Fruit fly (Drosophila melanogaster) whole organism, embryonic: Measurements from ENCODE around the gene CIA30.

Experiments
- Atf-2 ChIP-seq: fragments of 200-800 bp; sonication (Bioruptor generic); optimal IDR thresholded peaks from 2 replicates; lab custom pipeline; 2016; ENCODE audit warnings: missing biosample characterization, missing genetic modification characterization
- B-H1 ChIP-seq: fragments of 200-800 bp; sonication (Bioruptor generic); IDR thresholded peaks from 3 replicates; pipeline ENCODE4 v1.3.6; 2022; ENCODE audit warnings: missing biosample characterization, missing genetic modification characterization
- CG10431 ChIP-seq: fragments of 200-800 bp; sonication (Bioruptor generic); optimal IDR thresholded peaks from 3 replicates; lab custom pipeline; 2018; ENCODE audit warnings: missing biosample characterization, mild to moderate bottlenecking, missing genetic modification characterization
- CG10979 ChIP-seq: fragments of 200-800 bp; sonication (Bioruptor generic); optimal IDR thresholded peaks from 2 replicates; lab custom pipeline; 2018; ENCODE audit warnings: missing biosample characterization, mild to moderate bottlenecking, missing genetic modification characterization, moderate library complexity
- CG12219 ChIP-seq: fragments of 200-800 bp; sonication (Bioruptor generic); optimal IDR thresholded peaks from 3 replicates; lab custom pipeline; 2018; ENCODE audit warnings: missing biosample characterization, mild to moderate bottlenecking, missing genetic modification characterization
- CG13894 ChIP-seq: fragments of 200-800 bp; sonication (Bioruptor generic); optimal IDR thresholded peaks from 3 replicates; lab custom pipeline; 2018; ENCODE audit warnings: missing biosample characterization, mild to moderate bottlenecking, missing genetic modification characterization, moderate library complexity
- CG15479 ChIP-seq: fragments of 200-800 bp; sonication (Bioruptor generic); optimal IDR thresholded peaks from 3 replicates; lab custom pipeline; 2019; ENCODE audit warnings: missing biosample characterization, mild to moderate bottlenecking, missing genetic modification characterization, moderate library complexity
- CG17912 ChIP-seq: fragments of 200-800 bp; sonication (Bioruptor generic); optimal IDR thresholded peaks from 2 replicates; lab custom pipeline; 2018; ENCODE audit warnings: missing biosample characterization, mild to moderate bottlenecking, missing genetic modification characterization
- CG2875 ChIP-seq: fragments of 200-800 bp; sonication (Bioruptor generic); optimal IDR thresholded peaks from 2 replicates; lab custom pipeline; 2017; ENCODE audit warnings: missing biosample characterization, mild to moderate bottlenecking, missing genetic modification characterization, missing genetic modification reagents
- CG31365 ChIP-seq: fragments of 200-800 bp; sonication (Bioruptor generic); optimal IDR thresholded peaks from 2 replicates; lab custom pipeline; 2018; ENCODE audit warnings: missing biosample characterization, mild to moderate bottlenecking, missing genetic modification characterization
- CG3281 ChIP-seq: fragments of 200-800 bp; sonication (Bioruptor generic); optimal IDR thresholded peaks from 3 replicates; lab custom pipeline; 2017; ENCODE audit warnings: missing biosample characterization, mild to moderate bottlenecking, missing genetic modification characterization
- CG33557 ChIP-seq: fragments of 200-800 bp; sonication (Bioruptor generic); optimal IDR thresholded peaks from 2 replicates; lab custom pipeline; 2019; ENCODE audit warnings: missing biosample characterization, mild to moderate bottlenecking, missing genetic modification characterization, moderate library complexity
- CG34422 ChIP-seq: fragments of 200-800 bp; sonication (Bioruptor generic); IDR thresholded peaks from 3 replicates; pipeline ENCODE4 v1.3.6; 2022; ENCODE audit warnings: missing biosample characterization, missing genetic modification characterization
- CG5180 ChIP-seq: fragments of 200-800 bp; sonication (Bioruptor generic); optimal IDR thresholded peaks from 3 replicates; lab custom pipeline; 2017; ENCODE audit warnings: missing biosample characterization, missing genetic modification characterization, mild to moderate bottlenecking, moderate library complexity, missing genetic modification reagents
- CG6175 ChIP-seq: fragments of 200-800 bp; sonication (Bioruptor generic); IDR thresholded peaks from 3 replicates; pipeline ENCODE4 v1.3.6; 2022; ENCODE audit warnings: missing biosample characterization, missing genetic modification characterization
- CG6765 ChIP-seq: fragments of 200-800 bp; sonication (Bioruptor generic); optimal IDR thresholded peaks from 3 replicates; lab custom pipeline; 2017; ENCODE audit warnings: missing biosample characterization, mild to moderate bottlenecking, missing genetic modification characterization
- CG7372 ChIP-seq: fragments of 200-800 bp; sonication (Bioruptor generic); IDR thresholded peaks from 2 replicates; pipeline ENCODE4 v1.3.6; 2022; ENCODE audit warnings: missing biosample characterization, missing genetic modification characterization
- CG7839 ChIP-seq: fragments of 200-800 bp; sonication (Bioruptor generic); optimal IDR thresholded peaks from 3 replicates; lab custom pipeline; 2018; ENCODE audit warnings: missing biosample characterization, mild to moderate bottlenecking, missing genetic modification characterization, moderate library complexity
- CG8388 ChIP-seq: fragments of 200-800 bp; sonication (Bioruptor generic); optimal IDR thresholded peaks from 2 replicates; lab custom pipeline; 2019; ENCODE audit warnings: missing biosample characterization, mild to moderate bottlenecking, missing genetic modification characterization, moderate library complexity
- Dll ChIP-seq: fragments of 200-800 bp; sonication (Bioruptor generic); IDR thresholded peaks from 4 replicates; pipeline ENCODE4 v1.3.6; 2022; ENCODE audit warnings: missing biosample characterization, missing genetic modification characterization; ENCODE audit not compliant: partially characterized antibody
- Doc2 ChIP-seq: fragments of 200-800 bp; sonication (Bioruptor generic); IDR thresholded peaks from 2 replicates; pipeline ENCODE4 v1.3.6; 2022; ENCODE audit warnings: missing biosample characterization, missing genetic modification characterization
- Hr51 ChIP-seq, 2 experiments: fragments of 200-800 bp; sonication (Bioruptor generic); optimal IDR thresholded peaks; 2 replicates in 1 of 2; 3 replicates in 1 of 2; lab custom pipeline; 2016 to 2018; ENCODE audit warnings: missing biosample characterization in 2 of 2, missing genetic modification characterization in 2 of 2, mild to moderate bottlenecking in 1 of 2, moderate library complexity in 1 of 2
- NK7.1 ChIP-seq: fragments of 200-800 bp; sonication (Bioruptor generic); optimal IDR thresholded peaks from 3 replicates; lab custom pipeline; 2016; ENCODE audit warnings: missing biosample characterization, missing genetic modification characterization
- NfI ChIP-seq: fragments of 200-800 bp; sonication (Bioruptor generic); optimal IDR thresholded peaks from 3 replicates; lab custom pipeline; 2018; ENCODE audit warnings: missing biosample characterization, mild to moderate bottlenecking, missing genetic modification characterization, moderate library complexity
- Oaz ChIP-seq: fragments of 200-800 bp; sonication (Bioruptor generic); IDR thresholded peaks from 2 replicates; pipeline ENCODE4 v1.3.6; 2022; ENCODE audit warnings: missing biosample characterization, missing genetic modification characterization
- Usf ChIP-seq: fragments of 200-800 bp; sonication (Bioruptor generic); optimal IDR thresholded peaks from 2 replicates; lab custom pipeline; 2017; ENCODE audit warnings: missing genotype, missing biosample characterization, missing genetic modification characterization
- aop ChIP-seq: fragments of 200-800 bp; sonication (Bioruptor generic); IDR thresholded peaks from 2 replicates; pipeline ENCODE4 v1.3.6; 2022; ENCODE audit warnings: missing biosample characterization, missing genetic modification characterization
- cas ChIP-seq: fragments of 200-800 bp; sonication (Bioruptor generic); IDR thresholded peaks from 2 replicates; pipeline ENCODE4 v1.3.6; 2022; ENCODE audit warnings: missing biosample characterization, missing genetic modification characterization
- dan ChIP-seq: fragments of 200-800 bp; sonication (Bioruptor generic); IDR thresholded peaks from 2 replicates; pipeline ENCODE4 v1.3.6; 2022; ENCODE audit warnings: missing biosample characterization, missing genetic modification characterization
- danr ChIP-seq: fragments of 200-800 bp; sonication (Bioruptor generic); IDR thresholded peaks from 2 replicates; pipeline ENCODE4 v1.3.6; 2022; ENCODE audit warnings: missing biosample characterization, missing genetic modification characterization
- dm ChIP-seq: fragments of 200-800 bp; sonication (Bioruptor generic); optimal IDR thresholded peaks from 3 replicates; lab custom pipeline; 2016; ENCODE audit warnings: missing biosample characterization, missing genetic modification characterization
- eyg ChIP-seq: fragments of 200-800 bp; sonication (Bioruptor generic); optimal IDR thresholded peaks from 3 replicates; lab custom pipeline; 2016; ENCODE audit warnings: missing biosample characterization, missing genetic modification characterization
- gcm ChIP-seq: fragments of 200-800 bp; sonication (Bioruptor generic); optimal IDR thresholded peaks from 2 replicates; lab custom pipeline; 2019; ENCODE audit warnings: missing biosample characterization, mild to moderate bottlenecking, missing genetic modification characterization, moderate library complexity
- gro ChIP-seq: fragments of 200-800 bp; sonication (Bioruptor generic); optimal IDR thresholded peaks from 2 replicates; lab custom pipeline; 2016; ENCODE audit warnings: missing biosample characterization, missing genetic modification characterization
- ham ChIP-seq: fragments of 200-800 bp; sonication (Bioruptor generic); IDR thresholded peaks from 2 replicates; pipeline ENCODE4 v1.3.6; 2022; ENCODE audit warnings: missing biosample characterization, missing genetic modification characterization
- hkb ChIP-seq, 2 experiments: fragments of 200-800 bp in 1 of 2; fragments of >200 bp in 1 of 2; sonication (Bioruptor generic) in 1 of 2; IDR thresholded peaks in 1 of 2; optimal IDR thresholded peaks in 1 of 2; 2 replicates each; pipeline versions ENCODE4 v1.3.6 to Lab custom; 2017 to 2022; ENCODE audit warnings: missing biosample characterization in 1 of 2, missing genetic modification characterization in 1 of 2
- hth ChIP-seq: fragments of >200 bp; optimal IDR thresholded peaks from 2 replicates; lab custom pipeline; 2017; ENCODE audit warnings: inconsistent platforms
- kni ChIP-seq: fragments of 200-800 bp; sonication (Bioruptor generic); optimal IDR thresholded peaks from 3 replicates; lab custom pipeline; 2017; ENCODE audit warnings: mild to moderate bottlenecking, missing biosample characterization, missing genetic modification reagents, missing genetic modification characterization
- lbe ChIP-seq: fragments of 200-800 bp; sonication (Bioruptor generic); optimal IDR thresholded peaks from 2 replicates; lab custom pipeline; 2016; ENCODE audit warnings: missing biosample characterization, mild to moderate bottlenecking, missing genetic modification characterization
- mam ChIP-seq: fragments of 200-800 bp; sonication (Bioruptor generic); optimal IDR thresholded peaks from 3 replicates; lab custom pipeline; 2016; ENCODE audit warnings: missing biosample characterization, missing genetic modification characterization
- odd ChIP-seq: fragments of 200-800 bp; sonication (Bioruptor generic); optimal IDR thresholded peaks from 2 replicates; lab custom pipeline; 2017; ENCODE audit warnings: missing biosample characterization, mild to moderate bottlenecking, missing genetic modification characterization
- org-1 ChIP-seq: fragments of 200-800 bp; sonication (Bioruptor generic); optimal IDR thresholded peaks from 2 replicates; lab custom pipeline; 2017; ENCODE audit warnings: missing biosample characterization, missing genetic modification characterization
- pros ChIP-seq: fragments of 200-800 bp; sonication (Bioruptor generic); optimal IDR thresholded peaks from 3 replicates; lab custom pipeline; 2019; ENCODE audit warnings: missing biosample characterization, mild to moderate bottlenecking, missing genetic modification characterization, moderate library complexity
- ranshi ChIP-seq: fragments of 200-800 bp; sonication (Bioruptor generic); IDR thresholded peaks from 2 replicates; pipeline ENCODE4 v1.3.6; 2022; ENCODE audit warnings: missing biosample characterization, missing genetic modification characterization
- row ChIP-seq: fragments of 200-800 bp; sonication (Bioruptor generic); IDR thresholded peaks from 3 replicates; pipeline ENCODE4 v1.3.6; 2022; ENCODE audit warnings: missing biosample characterization, missing genetic modification characterization
- run ChIP-seq: fragments of 200-800 bp; sonication (Bioruptor generic); optimal IDR thresholded peaks from 3 replicates; lab custom pipeline; 2018; ENCODE audit warnings: missing biosample characterization, mild to moderate bottlenecking, missing genetic modification characterization
- tap ChIP-seq: fragments of 200-800 bp; optimal IDR thresholded peaks from 3 replicates; lab custom pipeline; 2019; ENCODE audit warnings: missing biosample characterization, mild to moderate bottlenecking, missing genetic modification characterization, moderate library complexity
- unc-4 ChIP-seq: fragments of 200-800 bp; sonication (Bioruptor generic); IDR thresholded peaks from 2 replicates; pipeline ENCODE4 v1.3.6; 2022; ENCODE audit warnings: missing biosample characterization, missing genetic modification characterization; ENCODE audit not compliant: partially characterized antibody
- vfl ChIP-seq: fragments of 200-800 bp; sonication (Bioruptor generic); optimal IDR thresholded peaks from 2 replicates; lab custom pipeline; 2016; ENCODE audit warnings: missing biosample characterization, missing genetic modification characterization
- vnd ChIP-seq: fragments of 200-800 bp; sonication (Bioruptor generic); IDR thresholded peaks from 3 replicates; pipeline ENCODE4 v1.3.6; 2022; ENCODE audit warnings: missing biosample characterization, missing genetic modification characterization; ENCODE audit not compliant: partially characterized antibody

The CIA30 gene

dm6 chr3R:29736678-29737093 lies at the start of gene CIA30, which contains the start of gene CG7601 (continued):
- TF ChIP-seq B-H1 (GFP tag; lab: Robert Waterston, UW) (peak; percentile 100), CG3281 (GFP tag; lab: Kevin White, UChicago) (peak; percentile 97), CG17912 (peak; percentile 87), mam (GFP tag; lab: Kevin White, UChicago) (peak; percentile 100), kni (GFP tag; lab: Kevin White, UChicago) (peak; percentile 95), pros (GFP tag; lab: Kevin White, UChicago) (peak; percentile 62), Usf (peak; percentile 93), org-1 (peak; percentile 98), CG7839 (peak; percentile 99), NfI (GFP tag; lab: Kevin White, UChicago) (peak; percentile 97), CG12219 (GFP tag; lab: Kevin White, UChicago) (peak; percentile 94), ham (peak; percentile 99), CG8388 (GFP tag; lab: Kevin White, UChicago) (peak; percentile 96), Oaz (peak; percentile 100), gcm (GFP tag; lab: Kevin White, UChicago) (no peak), Dll (GFP tag; lab: Robert Waterston, UW) (peak; percentile 52; the same call in 2 of the 4 replicates), run (peak; percentile 86), CG2875 (GFP tag; lab: Kevin White, UChicago) (peak; percentile 92), tap (tag; lab: Kevin White, UChicago) (peak; percentile 97), NK7.1 (GFP tag; lab: Kevin White, UChicago) (peak; percentile 98), aop (peak; percentile 100), CG34422 (GFP tag; lab: Robert Waterston, UW) (peak; percentile 100), gro (peak; percentile 99), CG13894 (tag; lab: Kevin White, UChicago) (peak; percentile 98), Atf-2 (GFP tag; lab: Kevin White, UChicago) (peak; percentile 98), dm (GFP tag; lab: Kevin White, UChicago) (peak; percentile 96), CG6765 (GFP tag; lab: Kevin White, UChicago) (peak; percentile 95), CG6175 (GFP tag; lab: Robert Waterston, UW) (peak; percentile 100), odd (GFP tag; lab: Kevin White, UChicago) (peak; percentile 89), danr (GFP tag; lab: Robert Waterston, UW) (peak; percentile 100), hkb (optimal IDR thresholded peaks at IDR 0.05; lab: Kevin White, UChicago) (no peak), hkb (GFP tag; IDR thresholded peaks at IDR 0.05; lab: Robert Waterston, UW) (peak; percentile 100), vnd (GFP tag; lab: Robert Waterston, UW) (no peak), CG33557 (GFP tag; lab: Kevin White, UChicago) (peak; percentile 91), CG5180 (GFP tag; lab: Kevin White, UChicago) (peak; percentile 92), unc-4 (peak; percentile 35; the same call in 1 of the 2 replicates), vfl (GFP tag; lab: Kevin White, UChicago) (peak; percentile 98), ranshi (peak; percentile 100), eyg (GFP tag; lab: Kevin White, UChicago) (peak; percentile 98), CG15479 (peak; percentile 28), CG31365 (tag; lab: Kevin White, UChicago) (peak; percentile 94), row (peak; percentile 100), CG7372 (GFP tag; lab: Robert Waterston, UW) (peak; percentile 100), hth (no peak), CG10431 (no peak), Doc2 (peak; percentile 100), dan (GFP tag; lab: Robert Waterston, UW) (peak; percentile 100), CG10979 (tag; lab: Kevin White, UChicago) (peak; percentile 97), Hr51 (GFP tag; optimal IDR thresholded peaks at IDR 0.05; lab: Kevin White, UChicago) (peak; percentile 95 to 98), lbe (GFP tag; lab: Kevin White, UChicago) (peak; percentile 97), cas (peak; percentile 100)
